Fruit fly (Drosophila melanogaster) whole organism, pupa: Measurements from ENCODE around the gene CG44406.

Experiments used
- CG12605 ChIP-seq: fragments of 200-800 bp; sonication (Bioruptor generic); IDR thresholded peaks from 2 replicates; pipeline ENCODE4 v1.3.6; 2022; ENCODE audit warnings: missing biosample characterization, missing genetic modification characterization
- CG32121 ChIP-seq: fragments of 200-800 bp; sonication (Bioruptor generic); IDR thresholded peaks from 2 replicates; pipeline ENCODE4 v1.3.6; 2022; ENCODE audit warnings: missing biosample characterization, missing genetic modification characterization
- CG4496 ChIP-seq: fragments of 200-800 bp; sonication (Bioruptor generic); IDR thresholded peaks from 3 replicates; pipeline ENCODE4 v1.3.6; 2022; ENCODE audit warnings: missing biosample characterization, missing genetic modification characterization
- CG8301 ChIP-seq: fragments of 200-800 bp; sonication (Bioruptor generic); optimal IDR thresholded peaks from 2 replicates; lab custom pipeline; 2018; ENCODE audit warnings: missing biosample characterization, mild to moderate bottlenecking, missing genetic modification characterization
- Pif1A ChIP-seq: fragments of 200-800 bp; sonication (Bioruptor generic); optimal IDR thresholded peaks from 3 replicates; lab custom pipeline; 2016; ENCODE audit warnings: missing biosample characterization, missing genetic modification characterization
- Pif1B ChIP-seq: fragments of 200-800 bp; sonication (Bioruptor generic); optimal IDR thresholded peaks from 3 replicates; lab custom pipeline; 2016; ENCODE audit warnings: missing biosample characterization, missing genetic modification characterization
- rn ChIP-seq: fragments of 200-800 bp; sonication (Bioruptor generic); IDR thresholded peaks from 2 replicates; pipeline ENCODE4 v1.3.6; 2022; ENCODE audit warnings: missing biosample characterization, missing genetic modification characterization

dm6 chr2L:17014600-17014999 is 32.5 kb upstream of the CG44406 start, which contains the start of gene CG6304:
- TF ChIP-seq CG8301 (tag; lab: Kevin White, UChicago): no peak
- no peak for TF ChIP-seq rn
- TF ChIP-seq CG32121 (GFP tag; lab: Robert Waterston, UW): no peak
- TF ChIP-seq CG4496 (GFP tag; lab: Robert Waterston, UW): no peak
- TF ChIP-seq Pif1B (GFP tag; lab: Kevin White, UChicago): no peak
- TF ChIP-seq Pif1A: no peak
- no peak for TF ChIP-seq CG12605 (GFP tag; lab: Robert Waterston, UW)
